Fruit fly (Drosophila melanogaster) S2 (cell line): ENCODE results near the gene Nup205.

ENCODE experiments used
- CG8478 ChIP-seq: fragments of >200 bp; optimal IDR thresholded peaks from 2 replicates; lab custom pipeline; 2018
- CTCF ChIP-seq, 2 experiments: fragments of >200 bp; optimal IDR thresholded peaks; 2 replicates each; lab custom pipeline; 2018

DNA sequence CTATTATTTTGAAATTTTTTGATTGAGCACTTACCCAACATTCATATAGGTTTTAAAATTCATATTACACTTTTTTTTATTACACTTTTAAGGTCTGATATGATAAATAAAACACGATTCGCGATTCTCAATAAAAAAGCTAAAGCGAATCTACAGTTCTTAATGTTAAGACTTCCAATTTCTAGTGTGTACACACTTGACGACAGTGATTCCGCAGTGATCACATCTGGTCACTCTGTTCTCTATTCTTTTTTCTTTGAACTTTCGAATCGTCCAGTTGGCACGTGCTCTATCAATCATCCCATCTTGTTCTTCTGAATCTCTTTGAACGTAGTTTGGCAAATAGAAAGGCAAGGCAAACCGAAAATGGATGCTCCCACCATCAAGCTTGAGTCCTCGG, 36.2 kb upstream of the Nup205 start, which contains the start of gene SkpC:
- TF ChIP-seq CG8478 (lab: Kevin White, UChicago) (no peak), CTCF (optimal IDR thresholded peaks at IDR 0.05; lab: Kevin White, UChicago) (no peak)
